Fruit fly (Drosophila melanogaster) whole organism, adult: ENCODE measurements around the gene CG33773.

Source experiments
- CG12768 ChIP-seq: fragments of 200-800 bp; sonication (Bioruptor generic); optimal IDR thresholded peaks from 2 replicates; lab custom pipeline; 2017; ENCODE audit warnings: missing biosample characterization, missing genetic modification characterization, mild to moderate bottlenecking, moderate library complexity, missing genetic modification reagents
- CG1620 ChIP-seq: fragments of 200-800 bp; sonication (Bioruptor generic); optimal IDR thresholded peaks from 2 replicates; lab custom pipeline; 2016; ENCODE audit warnings: missing biosample characterization, missing genetic modification characterization
- Clk ChIP-seq: fragments of 200-800 bp; sonication (Bioruptor generic); optimal IDR thresholded peaks from 2 replicates; lab custom pipeline; 2017; ENCODE audit warnings: missing biosample characterization, missing genetic modification characterization
- Crg-1 ChIP-seq: fragments of 200-800 bp; sonication (Bioruptor generic); optimal IDR thresholded peaks from 2 replicates; lab custom pipeline; 2016; ENCODE audit warnings: missing biosample characterization, missing genetic modification characterization
- Hr96 ChIP-seq: fragments of 200-800 bp; sonication (Bioruptor generic); optimal IDR thresholded peaks from 2 replicates; lab custom pipeline; 2016; ENCODE audit warnings: missing biosample characterization, missing genetic modification characterization
- bab1 ChIP-seq: fragments of 200-800 bp; sonication (Bioruptor generic); optimal IDR thresholded peaks from 3 replicates; lab custom pipeline; 2019; ENCODE audit warnings: missing biosample characterization, mild to moderate bottlenecking, missing genetic modification characterization, moderate library complexity
- cic ChIP-seq: fragments of 200-800 bp; sonication (Bioruptor generic); optimal IDR thresholded peaks from 2 replicates; lab custom pipeline; 2017; ENCODE audit warnings: missing biosample characterization, mild to moderate bottlenecking, missing genetic modification characterization, moderate library complexity
- cnc ChIP-seq, 2 experiments: fragments of >200 bp; optimal IDR thresholded peaks; 2 replicates each; lab custom pipeline; 2017
- kay ChIP-seq: fragments of 200-800 bp; sonication (Bioruptor generic); peaks from one replicate; lab custom pipeline; 2016; ENCODE audit warnings: missing biosample characterization, missing genetic modification characterization, borderline replicate concordance
- pad ChIP-seq: fragments of 200-800 bp; sonication (Bioruptor generic); optimal IDR thresholded peaks from 3 replicates; lab custom pipeline; 2017; ENCODE audit warnings: missing biosample characterization, missing genetic modification characterization, mild to moderate bottlenecking, moderate library complexity, missing genetic modification reagents

dm6 chr3R:31016715-31017114 lies 18.4 kb upstream of the CG33773 start, which contains the start of gene 5-HT7:
- no peak for TF ChIP-seq bab1
- TF ChIP-seq Clk (GFP tag; lab: Kevin White, UChicago), result no peak
- TF ChIP-seq cnc (optimal IDR thresholded peaks at IDR 0.05; lab: Kevin White, UChicago), result no peak
- no peak for TF ChIP-seq kay (GFP tag; lab: Kevin White, UChicago)
- TF ChIP-seq Crg-1, result no peak
- peak; percentile 95 for TF ChIP-seq pad
- TF ChIP-seq CG1620 (GFP tag; lab: Kevin White, UChicago), result no peak
- no peak for TF ChIP-seq Hr96 (GFP tag; lab: Kevin White, UChicago)
- no peak for TF ChIP-seq cic (GFP tag; lab: Kevin White, UChicago)
- TF ChIP-seq CG12768, result no peak
